Fruit fly (Drosophila melanogaster): ENCODE results near the gene Msh6.

dm6 chr3L:15171769-15172403, 13.5 kb upstream of the Msh6 start:
- no peak for TF ChIP-seq CTCF (optimal IDR thresholded peaks at IDR 0.05)
- TF ChIP-seq CG8478 (optimal IDR thresholded peaks at IDR 0.05), result no peak

Measured in S2 (cell line).